Worm (Caenorhabditis elegans) whole organism, early embryonic: ENCODE results near the gene spas-1.

Experiments
- B0310.2 ChIP-seq: sonication (generic microtip); optimal IDR thresholded peaks from 2 replicates; lab custom pipeline; 2016; ENCODE audit warnings: mild to moderate bottlenecking, missing genetic modification characterization, missing compliant biosample characterization
- F13C5.2 ChIP-seq: sonication (generic microtip); optimal IDR thresholded peaks from 2 replicates; lab custom pipeline; 2017; ENCODE audit warnings: mild to moderate bottlenecking, missing genetic modification characterization, inconsistent platforms, missing compliant biosample characterization
- aly-1 ChIP-seq: sonication (generic microtip); optimal IDR thresholded peaks from 2 replicates; lab custom pipeline; 2016; ENCODE audit warnings: missing genetic modification characterization, missing compliant biosample characterization
- ama-1 ChIP-seq: fragments of 150-350 bp; optimal IDR thresholded peaks from 2 replicates; lab custom pipeline; 2014
- ceh-13 ChIP-seq: fragments of 200-800 bp; sonication (Bioruptor generic); optimal IDR thresholded peaks from 2 replicates; lab custom pipeline; 2018; ENCODE audit warnings: mild to moderate bottlenecking, missing genetic modification characterization, missing compliant biosample characterization
- ceh-36 ChIP-seq: sonication (generic microtip); optimal IDR thresholded peaks from 2 replicates; lab custom pipeline; 2016; ENCODE audit warnings: missing genetic modification characterization, inconsistent platforms, missing compliant biosample characterization
- ets-7 ChIP-seq: sonication (generic microtip); optimal IDR thresholded peaks from 2 replicates; lab custom pipeline; 2016; ENCODE audit warnings: missing genotype, missing genetic modification characterization, missing compliant biosample characterization
- flt-1 ChIP-seq: fragments of 200-800 bp; sonication (Bioruptor generic); IDR thresholded peaks from 2 replicates; pipeline ENCODE4 v1.3.6; 2022; ENCODE audit warnings: missing genetic modification characterization, missing compliant biosample characterization
- hmbx-1 ChIP-seq: sonication (generic microtip); optimal IDR thresholded peaks from 2 replicates; lab custom pipeline; 2016; ENCODE audit warnings: mild to moderate bottlenecking, missing genetic modification characterization, missing compliant biosample characterization
- hmg-4 ChIP-seq: fragments of 200-800 bp; sonication (Bioruptor generic); optimal IDR thresholded peaks from 2 replicates; lab custom pipeline; 2018; ENCODE audit warnings: mild to moderate bottlenecking, missing genetic modification characterization, missing compliant biosample characterization
- hnd-1 ChIP-seq: sonication (generic microtip); optimal IDR thresholded peaks from 2 replicates; lab custom pipeline; 2016; ENCODE audit warnings: missing genetic modification characterization, missing compliant biosample characterization
- pes-1 ChIP-seq: fragments of 200-800 bp; sonication (Bioruptor generic); IDR thresholded peaks from 2 replicates; pipeline ENCODE4 v1.3.6; 2022; ENCODE audit warnings: missing genetic modification reagents, missing genetic modification characterization, missing compliant biosample characterization
- scrt-1 ChIP-seq: fragments of 200-800 bp; sonication (Bioruptor generic); IDR thresholded peaks from 2 replicates; pipeline ENCODE4 v1.3.6; 2022; ENCODE audit warnings: missing genetic modification characterization, missing compliant biosample characterization
- sea-1 ChIP-seq: fragments of 200-800 bp; sonication (Bioruptor generic); conservative IDR thresholded peaks from 2 replicates; pipeline ENCODE4 v1.3.6; 2022; ENCODE audit warnings: missing genetic modification characterization, missing compliant biosample characterization
- tbx-11 ChIP-seq: fragments of 200-800 bp; sonication (Bioruptor generic); IDR thresholded peaks from 2 replicates; pipeline ENCODE4 v1.3.6; 2022; ENCODE audit warnings: missing genetic modification characterization, missing compliant biosample characterization
- tbx-37 ChIP-seq: fragments of 200-800 bp; sonication (Bioruptor generic); conservative IDR thresholded peaks from 2 replicates; pipeline ENCODE4 v1.3.6; 2022; ENCODE audit warnings: missing genetic modification reagents, missing genetic modification characterization, missing compliant biosample characterization
- tra-4 ChIP-seq: sonication (generic microtip); optimal IDR thresholded peaks from 2 replicates; lab custom pipeline; 2017; ENCODE audit warnings: missing genetic modification characterization, missing compliant biosample characterization

The spas-1 gene

DNA sequence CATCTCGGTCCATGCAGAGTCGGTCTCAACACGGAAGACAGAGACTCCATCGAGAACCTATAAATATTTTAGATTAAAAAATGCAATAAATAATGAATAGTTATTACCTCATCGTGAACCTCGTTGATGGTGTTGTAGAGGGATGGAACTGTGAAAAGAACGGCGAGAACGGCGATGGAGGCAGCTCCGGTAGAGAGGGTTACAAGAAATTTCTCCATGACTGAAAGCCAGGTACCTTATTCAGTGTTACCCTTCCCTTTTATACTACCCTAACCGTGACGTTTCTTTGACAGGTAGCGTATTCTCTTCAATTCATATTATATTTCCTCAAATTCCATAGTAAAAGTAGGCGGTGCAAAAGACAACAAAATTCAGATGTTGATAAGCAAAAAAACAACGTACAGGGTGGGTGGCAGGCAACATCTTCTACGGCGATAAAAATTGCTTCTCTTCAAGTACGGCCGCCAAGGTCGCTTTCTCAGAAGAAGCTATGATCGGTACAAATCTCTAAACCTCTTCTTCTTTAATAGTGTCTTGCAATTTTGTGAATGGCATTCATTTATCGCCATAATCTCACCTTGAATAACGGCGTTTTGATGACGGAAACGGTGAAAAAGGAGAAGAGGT lies 10.4 kb upstream of the spas-1 start, which contains the start of gene col-10:
TSS of gene col-10 (minus strand) at position 235 of the 627 bp plus-strand sequence.
- TF ChIP-seq hmg-4 (GFP tag; lab: Kevin White, UChicago) = no peak
- no peak for TF ChIP-seq ama-1 (lab: Kevin White, UChicago)
- no peak for TF ChIP-seq ets-7 (tag; lab: Kevin White, UChicago)
- no peak for TF ChIP-seq ceh-13 (GFP tag; lab: Kevin White, UChicago)
- TF ChIP-seq B0310.2 (tag; lab: Kevin White, UChicago) = no peak
- TF ChIP-seq scrt-1 = no peak
- no peak for TF ChIP-seq sea-1
- TF ChIP-seq tbx-11 = no peak
- no peak for TF ChIP-seq aly-1 (tag; lab: Kevin White, UChicago)
- no peak for TF ChIP-seq hmbx-1 (tag; lab: Kevin White, UChicago)
- no peak for TF ChIP-seq flt-1 (GFP tag; lab: Robert Waterston, UW)
- no peak for TF ChIP-seq F13C5.2
- TF ChIP-seq pes-1 (GFP tag; lab: Robert Waterston, UW) = no peak

DNA sequence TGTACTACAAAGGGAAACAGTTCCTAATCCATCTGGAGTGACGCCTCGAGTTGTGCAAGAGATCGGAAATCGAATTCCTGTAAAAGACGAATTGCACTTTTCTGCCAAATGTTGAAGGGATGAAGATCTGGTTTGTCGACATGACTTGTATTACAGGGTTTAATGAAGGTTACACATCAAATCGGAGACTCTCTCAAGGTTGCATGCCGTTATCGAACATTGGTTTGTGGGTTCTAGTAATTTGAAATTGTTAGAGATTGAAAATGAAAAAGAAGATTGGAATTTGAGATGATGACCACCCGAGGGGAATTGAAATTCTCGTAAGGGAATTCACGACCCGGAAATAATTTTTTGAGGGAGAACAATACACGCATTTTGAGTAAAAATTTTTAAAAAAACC lies 9.3 kb upstream of the spas-1 start:
- TF ChIP-seq ceh-36 (no peak), F13C5.2 (no peak), pes-1 (GFP tag; lab: Robert Waterston, UW) (no peak), tbx-11 (no peak), tra-4 (tag; lab: Kevin White, UChicago) (no peak), aly-1 (tag; lab: Kevin White, UChicago) (no peak), tbx-37 (GFP tag; lab: Robert Waterston, UW) (no peak), hmg-4 (GFP tag; lab: Kevin White, UChicago) (no peak), scrt-1 (no peak), flt-1 (GFP tag; lab: Robert Waterston, UW) (no peak), ceh-13 (GFP tag; lab: Kevin White, UChicago) (no peak), hmbx-1 (tag; lab: Kevin White, UChicago) (no peak)

DNA sequence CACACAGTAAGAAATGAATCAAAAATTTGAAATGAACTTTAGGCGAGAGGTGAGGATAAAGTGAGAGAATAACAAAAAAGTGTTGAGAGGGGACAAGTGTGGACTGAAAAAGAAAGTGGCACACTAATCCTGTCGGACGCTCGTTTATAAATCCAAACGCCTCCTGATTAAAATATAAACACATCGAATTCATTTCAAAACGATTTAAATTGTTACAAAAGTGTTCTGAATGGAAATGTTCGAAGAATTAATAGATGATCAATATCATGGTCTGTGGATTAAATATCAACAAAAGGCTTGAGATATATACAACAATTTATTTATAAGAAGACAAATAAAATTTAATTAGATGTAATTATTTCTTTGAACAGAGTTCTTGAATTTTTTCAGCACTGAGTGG lies 7.5 kb upstream of the spas-1 start, which contains the start of gene B0222.11:
TSS of gene B0222.11 (minus strand) at position 101 of the 400 bp plus-strand sequence.
- TF ChIP-seq hmg-4 (GFP tag; lab: Kevin White, UChicago) (no peak), scrt-1 (no peak), flt-1 (GFP tag; lab: Robert Waterston, UW) (no peak), hmbx-1 (tag; lab: Kevin White, UChicago) (no peak)

ce11 chrV:9172989-9173388 lies 2.6 kb upstream of the spas-1 start, which contains the start of gene gad-3:
gad-3 (minus strand) TSS chrV:9173005.
- TF ChIP-seq pes-1 (GFP tag; lab: Robert Waterston, UW) = no peak
- no peak for TF ChIP-seq aly-1 (tag; lab: Kevin White, UChicago)
- TF ChIP-seq ceh-36 = no peak
- TF ChIP-seq tra-4 (tag; lab: Kevin White, UChicago) = no peak
- no peak for TF ChIP-seq F13C5.2

DNA sequence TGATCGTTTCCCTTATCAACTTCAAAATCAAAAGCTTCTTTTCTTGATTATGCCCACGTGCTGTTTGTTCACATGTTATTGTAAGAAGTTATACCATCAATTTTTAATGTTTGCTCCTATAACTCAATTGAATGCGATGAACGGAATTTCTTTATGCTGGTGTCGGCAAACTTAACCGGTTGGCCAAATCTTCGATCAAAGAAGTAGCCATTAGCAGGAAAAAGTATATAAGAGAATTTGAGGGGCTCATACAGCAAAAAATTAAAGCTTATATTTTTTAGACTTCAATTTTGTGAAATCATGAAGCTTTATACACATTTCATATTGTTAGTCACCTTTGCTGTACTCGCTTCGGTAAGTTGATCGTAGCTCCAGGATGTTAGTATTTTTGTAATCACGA lies 1.8 kb upstream of the spas-1 start, which contains the start of gene pqn-16:
TSS of gene pqn-16 (plus strand) at position 301 of the 400 bp plus-strand sequence.
- no peak for TF ChIP-seq tbx-37 (GFP tag; lab: Robert Waterston, UW)
- no peak for TF ChIP-seq scrt-1
- no peak for TF ChIP-seq hmbx-1 (tag; lab: Kevin White, UChicago)
- no peak for TF ChIP-seq ceh-36
- TF ChIP-seq F13C5.2 = no peak
- no peak for TF ChIP-seq pes-1 (GFP tag; lab: Robert Waterston, UW)
- TF ChIP-seq ets-7 (tag; lab: Kevin White, UChicago) = no peak
- no peak for TF ChIP-seq flt-1 (GFP tag; lab: Robert Waterston, UW)

- TF ChIP-seq flt-1 (GFP tag; lab: Robert Waterston, UW) (no peak), tbx-11 (no peak), scrt-1 (no peak), ceh-36 (no peak), hmg-4 (GFP tag; lab: Kevin White, UChicago) (no peak)
Measured at ce11 chrV:9181669-9182250, 6.2 kb downstream of the spas-1 start, which contains the start of gene ptr-1. ptr-1 (minus strand) TSS chrV:9181719.

- no peak for TF ChIP-seq aly-1 (tag; lab: Kevin White, UChicago)
- TF ChIP-seq hmbx-1 (tag; lab: Kevin White, UChicago) = no peak
- no peak for TF ChIP-seq hmg-4 (GFP tag; lab: Kevin White, UChicago)
- no peak for TF ChIP-seq pes-1 (GFP tag; lab: Robert Waterston, UW)
- TF ChIP-seq tbx-37 (GFP tag; lab: Robert Waterston, UW) = no peak
- no peak for TF ChIP-seq flt-1 (GFP tag; lab: Robert Waterston, UW)
Measured at ce11 chrV:9183718-9184441, 8.3 kb downstream of the spas-1 start.

- TF ChIP-seq scrt-1 = no peak
- TF ChIP-seq ceh-36 = no peak
- TF ChIP-seq tbx-11 = no peak
- TF ChIP-seq tra-4 (tag; lab: Kevin White, UChicago) = no peak
- TF ChIP-seq hmg-4 (GFP tag; lab: Kevin White, UChicago) = no peak
- no peak for TF ChIP-seq B0310.2 (tag; lab: Kevin White, UChicago)
- TF ChIP-seq aly-1 (tag; lab: Kevin White, UChicago) = no peak
- TF ChIP-seq ama-1 (lab: Kevin White, UChicago) = no peak
- TF ChIP-seq hnd-1 (tag; lab: Kevin White, UChicago) = no peak
Measured at ce11 chrV:9186028-9186427, 10.4 kb downstream of the spas-1 start.
